Fruit fly (Drosophila melanogaster): ENCODE results near the gene cal1.

cal1 gene

dm6 chr3R:17080666-17081358, 7.3 kb upstream of the cal1 start:
- TF ChIP-seq Dfd (GFP tag; optimal IDR thresholded peaks at IDR 0.05) (no peak), GATAe (GFP tag; conservative IDR thresholded peaks at IDR 0.05) (peak; percentile 47), Dp (GFP tag; optimal IDR thresholded peaks at IDR 0.05) (no peak), sna (GFP tag; IDR thresholded peaks at IDR 0.05; ENCODE audit: partially characterized antibody) (no peak), CG5953 (GFP tag; IDR thresholded peaks at IDR 0.05) (peak; percentile 92), CHES-1-like (GFP tag; optimal IDR thresholded peaks at IDR 0.05) (peak; percentile 79), hkb (optimal IDR thresholded peaks at IDR 0.05) (no peak), hkb (GFP tag; IDR thresholded peaks at IDR 0.05) (peak; percentile 98), CG9876 (GFP tag; optimal IDR thresholded peaks at IDR 0.05) (peak; percentile 50), CG34224 (GFP tag; IDR thresholded peaks at IDR 0.05; ENCODE audit: partially characterized antibody) (no peak; the same call in 2 of the 3 replicates), CG11504 (tag; optimal IDR thresholded peaks at IDR 0.05) (peak; percentile 95), CG11247 (GFP tag; IDR thresholded peaks at IDR 0.05) (peak; percentile 90), MBD-R2 (GFP tag; IDR thresholded peaks at IDR 0.05) (peak; percentile 66; the same call in 1 of the 2 replicates), H15 (GFP tag; IDR thresholded peaks at IDR 0.05) (peak; percentile 89), CkIIα-i1 (GFP tag; IDR thresholded peaks at IDR 0.05) (peak; percentile 63; the same call in 1 of the 2 replicates), Mad (GFP tag; optimal IDR thresholded peaks at IDR 0.05) (peak; percentile 87), Dref (GFP tag; IDR thresholded peaks at IDR 0.05) (peak; percentile 35; the same call in 1 of the 2 replicates), C15 (GFP tag; IDR thresholded peaks at IDR 0.05) (peak; percentile 73; the same call in 2 of the 3 replicates), vvl (GFP tag; IDR thresholded peaks at IDR 0.05) (peak; percentile 96), CG11398 (GFP tag; optimal IDR thresholded peaks at IDR 0.05) (peak; percentile 80), jigr1 (GFP tag; IDR thresholded peaks at IDR 0.05) (peak; percentile 86; the same call in 2 of the 3 replicates), salm (tag; optimal IDR thresholded peaks at IDR 0.05) (peak; percentile 96), CG17186 (GFP tag; optimal IDR thresholded peaks at IDR 0.05) (peak; percentile 81), ssp (GFP tag; IDR thresholded peaks at IDR 0.05) (peak; percentile 85), CrebB (tag; optimal IDR thresholded peaks at IDR 0.05) (peak; percentile 91), Bgb (GFP tag; IDR thresholded peaks at IDR 0.05; ENCODE audit: partially characterized antibody) (no peak), CG14441 (GFP tag; IDR thresholded peaks at IDR 0.05) (peak; percentile 92), CG7745 (tag; optimal IDR thresholded peaks at IDR 0.05) (no peak), CG10321 (GFP tag; IDR thresholded peaks at IDR 0.05) (peak; percentile 67; the same call in 1 of the 2 replicates), run (tag; optimal IDR thresholded peaks at IDR 0.05) (peak; percentile 95), CG9727 (GFP tag; optimal IDR thresholded peaks at IDR 0.05) (peak; percentile 97), ATbp (GFP tag; optimal IDR thresholded peaks at IDR 0.05) (peak; percentile 96), CG10274 (GFP tag; optimal IDR thresholded peaks at IDR 0.05) (peak; percentile 77), CG9797 (GFP tag; optimal IDR thresholded peaks at IDR 0.05) (no peak), CG15073 (GFP tag; optimal IDR thresholded peaks at IDR 0.05) (peak; percentile 98), CTCF (GFP tag; optimal IDR thresholded peaks at IDR 0.05) (peak; percentile 71), CG32772 (GFP tag; IDR thresholded peaks at IDR 0.05) (peak; percentile 91), Nf-YB (GFP tag; optimal IDR thresholded peaks at IDR 0.05) (peak; percentile 86), btn (GFP tag; optimal IDR thresholded peaks at IDR 0.05) (peak; percentile 71), pfk (GFP tag; optimal IDR thresholded peaks at IDR 0.05) (no peak), CG11560 (tag; IDR thresholded peaks at IDR 0.05) (peak; percentile 80; the same call in 2 of the 3 replicates), dmrt99B (tag; optimal IDR thresholded peaks at IDR 0.05) (peak; percentile 97), Antp (GFP tag; optimal IDR thresholded peaks at IDR 0.05) (peak; percentile 88), ken (GFP tag; IDR thresholded peaks at IDR 0.05) (peak; percentile 90), rib (GFP tag; IDR thresholded peaks at IDR 0.05) (peak; percentile 90), CG5245 (GFP tag; optimal IDR thresholded peaks at IDR 0.05) (peak; percentile 91), CG14965 (GFP tag; optimal IDR thresholded peaks at IDR 0.05; ENCODE audit: borderline replicate concordance) (peak; percentile 55), vnd (GFP tag; IDR thresholded peaks at IDR 0.05; ENCODE audit: partially characterized antibody) (no peak), chinmo (GFP tag; IDR thresholded peaks at IDR 0.05; ENCODE audit: partially characterized antibody) (no peak), CG18619 (GFP tag; optimal IDR thresholded peaks at IDR 0.05) (peak; percentile 95)

Data from whole organism, embryonic.